Fruit fly (Drosophila melanogaster) whole organism, embryonic: ENCODE data around the gene CG6040.

Source experiments
- Atf-2 ChIP-seq: fragments of 200-800 bp; sonication (Bioruptor generic); optimal IDR thresholded peaks from 2 replicates; lab custom pipeline; 2016; ENCODE audit warnings: missing biosample characterization, missing genetic modification characterization
- Atf3 ChIP-seq: fragments of 200-800 bp; sonication (Bioruptor generic); optimal IDR thresholded peaks from 3 replicates; lab custom pipeline; 2016; ENCODE audit warnings: missing biosample characterization, missing genetic modification characterization
- Awh ChIP-seq: fragments of 200-800 bp; sonication (Bioruptor generic); IDR thresholded peaks from 2 replicates; pipeline ENCODE4, ENCODE4 v1.3.6; 2022; ENCODE audit warnings: missing biosample characterization, missing genetic modification characterization
- C15 ChIP-seq: fragments of 200-800 bp; sonication (Bioruptor generic); IDR thresholded peaks from 3 replicates; pipeline ENCODE4 v1.3.6; 2022; ENCODE audit warnings: missing biosample characterization, missing genetic modification characterization
- CG11247 ChIP-seq: fragments of 200-800 bp; sonication (Bioruptor generic); IDR thresholded peaks from 2 replicates; pipeline ENCODE4 v1.3.6; 2022; ENCODE audit warnings: missing biosample characterization, missing genetic modification characterization
- CG11695 ChIP-seq: fragments of 200-800 bp; sonication (Bioruptor generic); IDR thresholded peaks from 3 replicates; pipeline ENCODE4 v1.3.6; 2022; ENCODE audit warnings: missing biosample characterization, missing genetic modification characterization
- CG14710 ChIP-seq: fragments of 200-800 bp; sonication (Bioruptor generic); optimal IDR thresholded peaks from 3 replicates; lab custom pipeline; 2019; ENCODE audit warnings: missing biosample characterization, mild to moderate bottlenecking, missing genetic modification characterization, moderate library complexity
- CG14860 ChIP-seq: fragments of 200-800 bp; sonication (Bioruptor generic); IDR thresholded peaks from 3 replicates; pipeline ENCODE4 v1.3.6; 2022; ENCODE audit warnings: missing biosample characterization, missing genetic modification characterization; ENCODE audit not compliant: partially characterized antibody
- CG15601 ChIP-seq: fragments of 200-800 bp; sonication (Bioruptor generic); optimal IDR thresholded peaks from 3 replicates; lab custom pipeline; 2019; ENCODE audit warnings: missing biosample characterization, mild to moderate bottlenecking, missing genetic modification characterization, moderate library complexity
- CG17328 ChIP-seq: fragments of 200-800 bp; sonication (Bioruptor generic); IDR thresholded peaks from 2 replicates; pipeline ENCODE4 v1.3.6; 2022; ENCODE audit warnings: missing biosample characterization, missing genetic modification characterization
- CG17568 ChIP-seq: fragments of 200-800 bp; sonication (Bioruptor generic); optimal IDR thresholded peaks from 2 replicates; lab custom pipeline; 2018; ENCODE audit warnings: missing biosample characterization, mild to moderate bottlenecking, missing genetic modification characterization, moderate library complexity
- CG31365 ChIP-seq: fragments of 200-800 bp; sonication (Bioruptor generic); optimal IDR thresholded peaks from 2 replicates; lab custom pipeline; 2018; ENCODE audit warnings: missing biosample characterization, mild to moderate bottlenecking, missing genetic modification characterization
- CG6272 ChIP-seq: fragments of 200-800 bp; sonication (Bioruptor generic); IDR thresholded peaks from 2 replicates; pipeline ENCODE4 v1.3.6; 2022; ENCODE audit warnings: missing biosample characterization, missing genetic modification characterization
- Dad ChIP-seq: fragments of 200-800 bp; sonication (Bioruptor generic); optimal IDR thresholded peaks from 3 replicates; lab custom pipeline; 2016; ENCODE audit warnings: missing biosample characterization, missing genetic modification characterization
- Dref ChIP-seq: fragments of 200-800 bp; sonication (Bioruptor generic); IDR thresholded peaks from 2 replicates; pipeline ENCODE4 v1.3.6; 2022; ENCODE audit warnings: missing biosample characterization, missing genetic modification characterization
- Drgx ChIP-seq: fragments of 200-800 bp; sonication (Bioruptor generic); IDR thresholded peaks from 2 replicates; pipeline ENCODE4 v1.3.6; 2022; ENCODE audit warnings: missing biosample characterization, missing genetic modification characterization
- E2f2 ChIP-seq: fragments of 200-800 bp; sonication (Bioruptor generic); IDR thresholded peaks from 2 replicates; pipeline ENCODE4 v1.3.6; 2022; ENCODE audit warnings: missing biosample characterization, missing genetic modification characterization
- Hr78 ChIP-seq, 2 experiments: fragments of 200-800 bp in 1 of 2; fragments of >200 bp in 1 of 2; sonication (Bioruptor generic) in 1 of 2; optimal IDR thresholded peaks; 2 replicates each; lab custom pipeline; 2017 to 2019; ENCODE audit warnings: missing biosample characterization in 2 of 2, missing genetic modification characterization in 2 of 2, mild to moderate bottlenecking in 1 of 2, moderate library complexity in 1 of 2
- MTF-1 ChIP-seq: fragments of 200-800 bp; sonication (Bioruptor generic); optimal IDR thresholded peaks from 2 replicates; lab custom pipeline; 2018; ENCODE audit warnings: missing biosample characterization, mild to moderate bottlenecking, missing genetic modification characterization, borderline replicate concordance
- Med ChIP-seq: fragments of 200-800 bp; sonication (Bioruptor generic); peaks from one replicate; lab custom pipeline; 2016; ENCODE audit warnings: missing biosample characterization, missing genetic modification characterization, mild to moderate bottlenecking, inconsistent platforms, moderate library complexity
- Spps ChIP-seq: fragments of 200-800 bp; sonication (Bioruptor generic); optimal IDR thresholded peaks from 2 replicates; lab custom pipeline; 2018; ENCODE audit warnings: missing biosample characterization, mild to moderate bottlenecking, missing genetic modification characterization
- al ChIP-seq: fragments of 200-800 bp; sonication (Bioruptor generic); IDR thresholded peaks from 2 replicates; pipeline ENCODE4 v1.3.6; 2022; ENCODE audit warnings: missing biosample characterization, missing genetic modification characterization
- ara ChIP-seq: fragments of 200-800 bp; sonication (Bioruptor generic); IDR thresholded peaks from 2 replicates; pipeline ENCODE4 v1.3.6; 2022; ENCODE audit warnings: missing biosample characterization, missing genetic modification characterization
- az2 ChIP-seq: fragments of 200-800 bp; sonication (Bioruptor generic); optimal IDR thresholded peaks from 3 replicates; lab custom pipeline; 2016; ENCODE audit warnings: missing biosample characterization, missing genetic modification characterization
- bsh ChIP-seq, 2 experiments: fragments of 200-800 bp; sonication (Bioruptor generic); optimal IDR thresholded peaks; 2 replicates each; lab custom pipeline; 2017 to 2018; ENCODE audit warnings: mild to moderate bottlenecking in 2 of 2, missing biosample characterization in 2 of 2, missing genetic modification characterization in 2 of 2, moderate library complexity in 1 of 2
- dmrt99B ChIP-seq: fragments of 200-800 bp; sonication (Bioruptor generic); optimal IDR thresholded peaks from 2 replicates; lab custom pipeline; 2018; ENCODE audit warnings: missing biosample characterization, mild to moderate bottlenecking, missing genetic modification characterization, moderate library complexity
- emc ChIP-seq: fragments of 200-800 bp; sonication (Bioruptor generic); optimal IDR thresholded peaks from 2 replicates; lab custom pipeline; 2016; ENCODE audit warnings: missing biosample characterization, missing genetic modification characterization
- fd64A ChIP-seq: fragments of 200-800 bp; sonication (Bioruptor generic); optimal IDR thresholded peaks from 3 replicates; lab custom pipeline; 2018; ENCODE audit warnings: missing biosample characterization, mild to moderate bottlenecking, missing genetic modification characterization
- ftz-f1 ChIP-seq: fragments of 200-800 bp; sonication (Bioruptor generic); optimal IDR thresholded peaks from 2 replicates; lab custom pipeline; 2016; ENCODE audit warnings: missing biosample characterization, missing genetic modification characterization
- gem ChIP-seq: fragments of 200-800 bp; sonication (Bioruptor generic); optimal IDR thresholded peaks from 2 replicates; lab custom pipeline; 2019; ENCODE audit warnings: missing biosample characterization, mild to moderate bottlenecking, missing genetic modification characterization, moderate library complexity
- nerfin-2 ChIP-seq: fragments of 200-800 bp; sonication (Bioruptor generic); IDR thresholded peaks from 2 replicates; pipeline ENCODE4 v1.3.6; 2022; ENCODE audit warnings: missing biosample characterization, missing genetic modification characterization; ENCODE audit not compliant: partially characterized antibody
- nom ChIP-seq: fragments of 200-800 bp; sonication (Bioruptor generic); optimal IDR thresholded peaks from 2 replicates; lab custom pipeline; 2017; ENCODE audit warnings: missing biosample characterization, missing genetic modification characterization, mild to moderate bottlenecking, moderate library complexity, missing genetic modification reagents
- otp ChIP-seq: fragments of 200-800 bp; sonication (Bioruptor generic); IDR thresholded peaks from 3 replicates; pipeline ENCODE4, ENCODE4 v1.3.6; 2022; ENCODE audit warnings: missing biosample characterization, missing genetic modification characterization
- pfk ChIP-seq: fragments of 200-800 bp; sonication (Bioruptor generic); optimal IDR thresholded peaks from 2 replicates; lab custom pipeline; 2018; ENCODE audit warnings: missing biosample characterization, mild to moderate bottlenecking, missing genetic modification characterization, moderate library complexity
- pita ChIP-seq: fragments of 200-800 bp; sonication (Bioruptor generic); optimal IDR thresholded peaks from 2 replicates; lab custom pipeline; 2017; ENCODE audit warnings: missing biosample characterization, mild to moderate bottlenecking, missing genetic modification characterization
- pnt ChIP-seq: fragments of 200-800 bp; sonication (Bioruptor generic); optimal IDR thresholded peaks from 3 replicates; lab custom pipeline; 2016; ENCODE audit warnings: missing biosample characterization, missing genetic modification characterization
- row ChIP-seq: fragments of 200-800 bp; sonication (Bioruptor generic); IDR thresholded peaks from 3 replicates; pipeline ENCODE4 v1.3.6; 2022; ENCODE audit warnings: missing biosample characterization, missing genetic modification characterization
- run ChIP-seq: fragments of 200-800 bp; sonication (Bioruptor generic); optimal IDR thresholded peaks from 3 replicates; lab custom pipeline; 2018; ENCODE audit warnings: missing biosample characterization, mild to moderate bottlenecking, missing genetic modification characterization
- salm ChIP-seq: fragments of 200-800 bp; sonication (Bioruptor generic); optimal IDR thresholded peaks from 2 replicates; lab custom pipeline; 2018; ENCODE audit warnings: missing biosample characterization, mild to moderate bottlenecking, missing genetic modification characterization
- sens ChIP-seq: fragments of 200-800 bp; sonication (Bioruptor generic); peaks from one replicate; lab custom pipeline; 2016; ENCODE audit warnings: missing biosample characterization, missing genetic modification characterization
- sqz ChIP-seq: fragments of 200-800 bp; sonication (Bioruptor generic); optimal IDR thresholded peaks from 3 replicates; lab custom pipeline; 2018; ENCODE audit warnings: missing biosample characterization, mild to moderate bottlenecking, missing genetic modification characterization
- twi ChIP-seq: fragments of 200-800 bp; optimal IDR thresholded peaks from 2 replicates; lab custom pipeline; 2019; ENCODE audit warnings: missing biosample characterization, mild to moderate bottlenecking, missing genetic modification characterization, moderate library complexity
- tx ChIP-seq: fragments of 200-800 bp; sonication (Bioruptor generic); optimal IDR thresholded peaks from 2 replicates; lab custom pipeline; 2016; ENCODE audit warnings: missing biosample characterization, missing genetic modification characterization
- unpg ChIP-seq: fragments of 200-800 bp; sonication (Bioruptor generic); optimal IDR thresholded peaks from 3 replicates; lab custom pipeline; 2018; ENCODE audit warnings: missing biosample characterization, mild to moderate bottlenecking, missing genetic modification characterization, moderate library complexity
- wor ChIP-seq: fragments of 200-800 bp; sonication (Bioruptor generic); IDR thresholded peaks from 2 replicates; pipeline ENCODE4 v1.3.6; 2022; ENCODE audit warnings: missing biosample characterization, missing genetic modification characterization

The CG6040 gene

dm6 chr3R:19106452-19106851, 9.7 kb downstream of the CG6040 start:
- TF ChIP-seq sqz (GFP tag; lab: Kevin White, UChicago) (peak; percentile 38), Drgx (GFP tag; lab: Robert Waterston, UW) (peak; percentile 11; the same call in 1 of the 2 replicates), nerfin-2 (GFP tag; lab: Robert Waterston, UW) (no peak), nom (GFP tag; lab: Kevin White, UChicago) (peak; percentile 52), Spps (tag; lab: Kevin White, UChicago) (no peak), CG6272 (GFP tag; lab: Robert Waterston, UW) (no peak)
- TF ChIP-seq, all 482 proteins: peak for 3

- TF ChIP-seq CG14710 (tag; lab: Kevin White, UChicago) (no peak), Hr78 (GFP tag; optimal IDR thresholded peaks at IDR 0.05; lab: Kevin White, UChicago) (no peak), CG14860 (GFP tag; lab: Robert Waterston, UW) (no peak), salm (tag; lab: Kevin White, UChicago) (no peak), run (tag; lab: Kevin White, UChicago) (no peak), CG31365 (tag; lab: Kevin White, UChicago) (no peak), Dad (GFP tag; lab: Kevin White, UChicago) (no peak), bsh (GFP tag; optimal IDR thresholded peaks at IDR 0.05; lab: Kevin White, UChicago) (peak in 1 of 2 experiments; percentile 26), al (GFP tag; lab: Robert Waterston, UW) (no peak), CG11247 (no peak), gem (tag; lab: Kevin White, UChicago) (peak; percentile 26), pnt (no peak), MTF-1 (GFP tag; lab: Kevin White, UChicago) (no peak), Awh (0 out of 2 replicates have a peak, but pooled peaks have one; percentile 8), tx (GFP tag; lab: Kevin White, UChicago) (no peak), pita (no peak), E2f2 (GFP tag; lab: Robert Waterston, UW) (no peak), otp (GFP tag; lab: Robert Waterston, UW) (peak; percentile 16; the same call in 1 of the 3 replicates), Dref (GFP tag; lab: Robert Waterston, UW) (no peak), Atf-2 (no peak), twi (no peak), row (GFP tag; lab: Robert Waterston, UW) (no peak), CG11695 (no peak), pfk (GFP tag; lab: Kevin White, UChicago) (no peak), emc (GFP tag; lab: Kevin White, UChicago) (no peak), unpg (GFP tag; lab: Kevin White, UChicago) (peak; percentile 26), sens (peak; percentile 72), az2 (GFP tag; lab: Kevin White, UChicago) (peak; percentile 1), ftz-f1 (GFP tag; lab: Kevin White, UChicago) (no peak), Atf3 (GFP tag; lab: Kevin White, UChicago) (no peak), CG17568 (no peak), CG17328 (no peak), dmrt99B (tag; lab: Kevin White, UChicago) (peak; percentile 19), CG15601 (tag; lab: Kevin White, UChicago) (no peak), Med (GFP tag; lab: Kevin White, UChicago) (peak; percentile 7), fd64A (GFP tag; lab: Kevin White, UChicago) (no peak), C15 (GFP tag; lab: Robert Waterston, UW) (no peak), wor (no peak), ara (no peak)
Observed at dm6 chr3R:19107058-19107457, 10.3 kb downstream of the CG6040 start.
